Fruit fly (Drosophila melanogaster) whole organism, wandering third instar larva: ENCODE data around the gene Samuel.
A peak's percentile ranks its signal among the peaks of the same experiment; 100 is the strongest.

ENCODE experiments used
- Abd-B ChIP-seq: fragments of >200 bp; optimal IDR thresholded peaks from 2 replicates; lab custom pipeline; 2017; ENCODE audit warnings: missing biosample characterization, missing genetic modification characterization
- CG32264 ChIP-seq: fragments of 200-800 bp; sonication (Bioruptor generic); optimal IDR thresholded peaks from 2 replicates; lab custom pipeline; 2016; ENCODE audit warnings: missing biosample characterization, missing genetic modification characterization
- CG9705 ChIP-seq: fragments of 200-800 bp; sonication (Bioruptor generic); optimal IDR thresholded peaks from 2 replicates; lab custom pipeline; 2018; ENCODE audit warnings: missing biosample characterization, mild to moderate bottlenecking, missing genetic modification characterization
- CrebA ChIP-seq: fragments of 200-800 bp; sonication (Bioruptor generic); optimal IDR thresholded peaks from 2 replicates; lab custom pipeline; 2016; ENCODE audit warnings: missing biosample characterization, mild to moderate bottlenecking, missing genetic modification characterization, borderline replicate concordance
- Dfd ChIP-seq: fragments of >200 bp; optimal IDR thresholded peaks from 2 replicates; lab custom pipeline; 2017; ENCODE audit warnings: missing biosample characterization, missing genetic modification characterization
- Dif ChIP-seq: fragments of 200-275, 200-300 bp; sonication (Bioruptor generic); optimal IDR thresholded peaks from 2 replicates; lab custom pipeline; 2018; ENCODE audit warnings: missing biosample characterization, missing genetic modification characterization; ENCODE audit not compliant: partially characterized antibody
- GATAd ChIP-seq: sonication (Bioruptor generic); optimal IDR thresholded peaks from 2 replicates; lab custom pipeline; 2016; ENCODE audit warnings: missing biosample characterization, missing genetic modification characterization
- HLH106 ChIP-seq: fragments of 200-800 bp; optimal IDR thresholded peaks from 3 replicates; lab custom pipeline; 2019; ENCODE audit warnings: missing biosample characterization, mild to moderate bottlenecking, missing genetic modification characterization, moderate library complexity
- Hnf4 ChIP-seq: fragments of 200-800 bp; sonication (Bioruptor generic); optimal IDR thresholded peaks from 2 replicates; lab custom pipeline; 2016; ENCODE audit warnings: missing biosample characterization, mild to moderate bottlenecking, missing genetic modification characterization
- Hr78 ChIP-seq: fragments of >200 bp; optimal IDR thresholded peaks from 2 replicates; lab custom pipeline; 2017; ENCODE audit warnings: missing biosample characterization, missing genetic modification characterization
- Hr83 ChIP-seq: fragments of 200-300 bp; sonication (Bioruptor generic); optimal IDR thresholded peaks from 2 replicates; lab custom pipeline; 2016; ENCODE audit warnings: missing biosample characterization, mild to moderate bottlenecking, missing genetic modification characterization, moderate library complexity; ENCODE audit not compliant: poor library complexity, severe bottlenecking
- Jra ChIP-seq: sonication (Bioruptor generic); optimal IDR thresholded peaks from 2 replicates; lab custom pipeline; 2016; ENCODE audit warnings: missing biosample characterization, missing genetic modification characterization
- Mio ChIP-seq: sonication (Bioruptor generic); optimal IDR thresholded peaks from 2 replicates; lab custom pipeline; 2016; ENCODE audit warnings: missing biosample characterization, missing genetic modification characterization
- Myc ChIP-seq: fragments of >200 bp; optimal IDR thresholded peaks from 2 replicates; lab custom pipeline; 2017
- N ChIP-seq: fragments of >200 bp; optimal IDR thresholded peaks from 2 replicates; lab custom pipeline; 2018; ENCODE audit warnings: missing biosample characterization, missing external identifiers, missing genetic modification characterization
- OdsH ChIP-seq: fragments of 200-800 bp; sonication (Bioruptor generic); optimal IDR thresholded peaks from 2 replicates; lab custom pipeline; 2016; ENCODE audit warnings: missing biosample characterization, mild to moderate bottlenecking, missing genetic modification characterization
- Rel ChIP-seq, 2 experiments: fragments of 200-800 bp; sonication (Bioruptor generic) in 1 of 2; optimal IDR thresholded peaks; 2 replicates in 1 of 2; 3 replicates in 1 of 2; lab custom pipeline; 2016 to 2019; ENCODE audit warnings: mild to moderate bottlenecking in 2 of 2, missing biosample characterization in 2 of 2, missing genetic modification characterization in 2 of 2, moderate library complexity in 1 of 2
- Sp1 ChIP-seq: fragments of 200-800 bp; sonication (Bioruptor generic); optimal IDR thresholded peaks from 3 replicates; lab custom pipeline; 2019; ENCODE audit warnings: missing biosample characterization, mild to moderate bottlenecking, missing genetic modification characterization, moderate library complexity
- Vsx2 ChIP-seq: fragments of 200-300, 225-300 bp; sonication (Bioruptor generic); optimal IDR thresholded peaks from 2 replicates; lab custom pipeline; 2018; ENCODE audit warnings: missing biosample characterization, missing genetic modification characterization; ENCODE audit not compliant: partially characterized antibody
- br ChIP-seq: fragments of 200-800 bp; sonication (Bioruptor generic); optimal IDR thresholded peaks from 2 replicates; lab custom pipeline; 2016; ENCODE audit warnings: missing biosample characterization, missing genetic modification characterization
- brk ChIP-seq: fragments of 200-800 bp; sonication (Bioruptor generic); optimal IDR thresholded peaks from 2 replicates; lab custom pipeline; 2016; ENCODE audit warnings: missing biosample characterization, mild to moderate bottlenecking, missing genetic modification characterization
- dl ChIP-seq, 2 experiments: fragments of 175-275, 200-275 bp in 1 of 2; fragments of 200-275 bp in 1 of 2; sonication (Bioruptor generic); optimal IDR thresholded peaks; lab custom pipeline; 2018; ENCODE audit warnings: mild to moderate bottlenecking in 2 of 2, missing biosample characterization in 2 of 2, missing genetic modification characterization in 2 of 2, moderate library complexity in 2 of 2; ENCODE audit not compliant: partially characterized antibody in 2 of 2, insufficient read depth in 1 of 2
- dmrt93B ChIP-seq: fragments of 200-800 bp; sonication (Bioruptor generic); optimal IDR thresholded peaks from 2 replicates; lab custom pipeline; 2018; ENCODE audit warnings: missing biosample characterization, mild to moderate bottlenecking, missing genetic modification characterization
- dsf ChIP-seq: sonication (Bioruptor generic); optimal IDR thresholded peaks from 2 replicates; lab custom pipeline; 2016; ENCODE audit warnings: missing biosample characterization, missing genetic modification characterization, borderline replicate concordance
- ey ChIP-seq: fragments of 200-800 bp; sonication (Bioruptor generic); optimal IDR thresholded peaks from 2 replicates; lab custom pipeline; 2016; ENCODE audit warnings: missing biosample characterization, missing genetic modification characterization
- foxo ChIP-seq, 2 experiments: fragments of 200-800 bp; sonication (Bioruptor generic); optimal IDR thresholded peaks; 2 replicates in 1 of 2; 3 replicates in 1 of 2; lab custom pipeline; 2016 to 2017; ENCODE audit warnings: missing biosample characterization in 2 of 2, missing genetic modification characterization in 2 of 2
- fru ChIP-seq: fragments of 200-800 bp; sonication (Bioruptor generic); optimal IDR thresholded peaks from 3 replicates; lab custom pipeline; 2016; ENCODE audit warnings: missing biosample characterization, mild to moderate bottlenecking, missing genetic modification characterization
- h ChIP-seq: fragments of 200-800 bp; sonication (Bioruptor generic); optimal IDR thresholded peaks from 3 replicates; lab custom pipeline; 2016; ENCODE audit warnings: missing biosample characterization, mild to moderate bottlenecking, missing genetic modification characterization
- jim ChIP-seq: fragments of 175-275, 200-325 bp; sonication (Bioruptor generic); optimal IDR thresholded peaks from 2 replicates; lab custom pipeline; 2016; ENCODE audit warnings: missing biosample characterization, mild to moderate bottlenecking, missing genetic modification characterization
- lola ChIP-seq: fragments of >200 bp; optimal IDR thresholded peaks from 2 replicates; lab custom pipeline; 2017; ENCODE audit warnings: missing biosample characterization, missing genetic modification characterization
- pan ChIP-seq: fragments of >200 bp; optimal IDR thresholded peaks from 2 replicates; lab custom pipeline; 2017
- psq ChIP-seq: fragments of 200-800 bp; sonication (Bioruptor generic); optimal IDR thresholded peaks from 3 replicates; lab custom pipeline; 2017; ENCODE audit warnings: missing biosample characterization, mild to moderate bottlenecking, missing genetic modification characterization, moderate library complexity
- rgr ChIP-seq: fragments of 200-800 bp; sonication (Bioruptor generic); optimal IDR thresholded peaks from 3 replicates; lab custom pipeline; 2016; ENCODE audit warnings: missing biosample characterization, mild to moderate bottlenecking, missing genetic modification characterization
- sage ChIP-seq: fragments of 200-800 bp; sonication (Bioruptor generic); optimal IDR thresholded peaks from 2 replicates; lab custom pipeline; 2016; ENCODE audit warnings: missing biosample characterization, mild to moderate bottlenecking, missing genetic modification characterization
- sv ChIP-seq: fragments of 200-800 bp; sonication (Bioruptor generic); optimal IDR thresholded peaks from 3 replicates; lab custom pipeline; 2016; ENCODE audit warnings: missing biosample characterization, missing genetic modification characterization
- tai ChIP-seq: sonication (Bioruptor generic); optimal IDR thresholded peaks from 2 replicates; lab custom pipeline; 2016; ENCODE audit warnings: missing biosample characterization, missing genetic modification characterization
- usp ChIP-seq: fragments of >200 bp; optimal IDR thresholded peaks from 2 replicates; lab custom pipeline; 2017; ENCODE audit warnings: missing biosample characterization, missing genetic modification characterization
- woc ChIP-seq: sonication (Bioruptor generic); optimal IDR thresholded peaks from 2 replicates; lab custom pipeline; 2016; ENCODE audit warnings: missing biosample characterization, mild to moderate bottlenecking, missing genetic modification characterization

Samuel gene

dm6 chr2L:11106562-11106962 lies 39.8 kb upstream of the Samuel start, which contains the start of gene Reps:
Gene Reps, minus strand, starts transcription at chr2L:11106645.
- TF ChIP-seq sv (GFP tag; lab: Kevin White, UChicago) (peak; percentile 98), sage (GFP tag; lab: Kevin White, UChicago) (peak; percentile 93), Dfd (GFP tag; lab: Kevin White, UChicago) (no peak), CrebA (GFP tag; lab: Kevin White, UChicago) (no peak), pan (lab: Kevin White, UChicago) (no peak), GATAd (GFP tag; lab: Kevin White, UChicago) (peak; percentile 90), Dif (GFP tag; lab: Kevin White, UChicago) (no peak), usp (GFP tag; lab: Kevin White, UChicago) (no peak), foxo (GFP tag; optimal IDR thresholded peaks at IDR 0.05; lab: Kevin White, UChicago) (peak; percentile 83 to 99), N (GFP tag; lab: Kevin White, UChicago) (no peak), ey (peak; percentile 97), jim (peak; percentile 87), br (peak; percentile 97), brk (GFP tag; lab: Kevin White, UChicago) (no peak), Vsx2 (no peak), rgr (GFP tag; lab: Kevin White, UChicago) (peak; percentile 98), Jra (peak; percentile 97), tai (GFP tag; lab: Kevin White, UChicago) (no peak), dl (GFP tag; optimal IDR thresholded peaks at IDR 0.05; lab: Kevin White, UChicago; ENCODE audit: insufficient read depth in 1 of 2, partially characterized antibody in 2 of 2) (no peak), HLH106 (tag; lab: Kevin White, UChicago) (peak; percentile 98), woc (GFP tag; lab: Kevin White, UChicago) (peak; percentile 97), OdsH (GFP tag; lab: Kevin White, UChicago) (peak; percentile 97), CG32264 (GFP tag; lab: Kevin White, UChicago) (peak; percentile 88), psq (GFP tag; lab: Kevin White, UChicago) (peak; percentile 95), lola (GFP tag; lab: Kevin White, UChicago) (no peak), Hnf4 (GFP tag; lab: Kevin White, UChicago) (peak; percentile 97), Sp1 (peak; percentile 97), Hr83 (GFP tag; lab: Kevin White, UChicago) (peak; percentile 94), Myc (lab: Kevin White, UChicago) (no peak), fru (GFP tag; lab: Kevin White, UChicago) (peak; percentile 97), dmrt93B (GFP tag; lab: Kevin White, UChicago) (peak; percentile 98), h (GFP tag; lab: Kevin White, UChicago) (peak; percentile 98), dsf (GFP tag; lab: Kevin White, UChicago) (peak; percentile 94), Hr78 (no peak), Abd-B (GFP tag; lab: Kevin White, UChicago) (no peak), Mio (GFP tag; lab: Kevin White, UChicago) (peak; percentile 87), Rel (GFP tag; optimal IDR thresholded peaks at IDR 0.05; lab: Kevin White, UChicago) (peak; percentile 79), Rel (tag; optimal IDR thresholded peaks at IDR 0.05; lab: Kevin White, UChicago) (peak; percentile 88), CG9705 (GFP tag; lab: Kevin White, UChicago) (peak; percentile 97)

dm6 chr2L:11105320-11105719 lies 38.5 kb upstream of the Samuel start:
- TF ChIP-seq CG32264 (GFP tag; lab: Kevin White, UChicago) (no peak), GATAd (GFP tag; lab: Kevin White, UChicago) (no peak), Vsx2 (no peak), Dfd (GFP tag; lab: Kevin White, UChicago) (no peak), Myc (lab: Kevin White, UChicago) (no peak), Mio (GFP tag; lab: Kevin White, UChicago) (no peak), psq (GFP tag; lab: Kevin White, UChicago) (no peak), dmrt93B (GFP tag; lab: Kevin White, UChicago) (no peak), rgr (GFP tag; lab: Kevin White, UChicago) (no peak), sv (GFP tag; lab: Kevin White, UChicago) (no peak), foxo (GFP tag; optimal IDR thresholded peaks at IDR 0.05; lab: Kevin White, UChicago) (no peak), dsf (GFP tag; lab: Kevin White, UChicago) (no peak)
